Worm (Caenorhabditis elegans) whole organism, L4/young adult: ENCODE measurements around the gene F25G6.9.

Source experiments
- W03F9.2 ChIP-seq: fragments of 150-350 bp; optimal IDR thresholded peaks from 2 replicates; lab custom pipeline; 2014; ENCODE audit warnings: missing biosample characterization, missing genetic modification characterization
- dao-5 ChIP-seq: sonication (generic microtip); optimal IDR thresholded peaks from 2 replicates; lab custom pipeline; 2016; ENCODE audit warnings: missing genotype, missing genetic modification characterization, moderate library complexity, missing compliant biosample characterization
- him-1 ChIP-seq: sonication (generic microtip); optimal IDR thresholded peaks from 2 replicates; lab custom pipeline; 2016; ENCODE audit warnings: missing genotype, missing genetic modification reagents, missing genetic modification characterization, missing compliant biosample characterization

DNA sequence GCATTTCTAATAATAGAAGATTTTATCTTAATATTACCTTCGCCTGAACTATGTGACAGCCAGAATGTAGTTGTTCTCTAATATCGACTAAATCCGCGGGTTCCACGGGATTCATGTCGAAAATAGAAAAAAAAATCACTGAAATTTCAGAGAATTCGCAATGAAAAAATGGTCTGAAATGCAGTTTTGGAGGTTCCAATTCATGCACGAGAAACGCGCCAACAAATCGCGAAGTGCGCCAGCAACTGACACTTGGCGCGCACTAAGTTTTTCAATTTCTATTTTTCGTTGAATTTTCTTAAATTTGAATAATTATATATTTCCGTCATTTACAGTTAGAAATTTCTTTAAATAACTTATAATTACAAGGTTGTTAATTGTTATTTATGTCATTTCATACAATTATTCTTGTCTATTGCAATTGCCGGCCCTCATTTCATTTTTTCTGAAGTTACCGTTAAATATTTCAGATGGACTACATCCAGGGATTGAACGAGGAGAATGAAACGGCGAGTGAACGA is at the start of gene F25G6.9, which contains the start of gene symk-1:
- TF ChIP-seq him-1 (tag; lab: Kevin White, UChicago) (no peak), dao-5 (no peak), W03F9.2 (tag; lab: Kevin White, UChicago) (peak; percentile 70)
